Fruit fly (Drosophila melanogaster) whole organism, larva: ENCODE data around the gene chm.

Source experiments
- noc ChIP-seq: fragments of 200-800 bp; sonication (Bioruptor generic); optimal IDR thresholded peaks from 3 replicates; lab custom pipeline; 2019; ENCODE audit warnings: missing biosample characterization, mild to moderate bottlenecking, missing genetic modification characterization, moderate library complexity

Gene chm

DNA sequence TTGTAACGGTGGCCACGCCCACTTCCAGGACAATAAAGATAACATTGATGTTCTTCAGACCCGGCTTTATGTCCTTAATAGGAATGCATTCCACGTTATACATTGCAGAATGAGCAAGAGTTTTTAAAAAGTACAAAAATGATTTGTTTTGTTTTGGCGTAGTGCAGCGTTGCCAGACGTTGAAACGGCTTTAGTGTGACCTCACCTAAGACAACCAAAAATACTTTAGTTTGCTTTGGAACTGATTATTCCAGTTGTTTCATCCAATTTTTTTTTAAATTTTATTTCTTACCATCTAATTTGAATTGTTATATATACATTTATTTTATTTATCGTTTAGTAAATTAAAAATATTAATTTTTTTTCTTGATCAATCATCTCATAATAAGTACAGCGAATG lies 2.6 kb upstream of the chm start, which contains the start of gene CG5181:
TSS of gene CG5181 (minus strand) at position 208 of the 400 bp plus-strand sequence.
- TF ChIP-seq noc (tag; lab: Kevin White, UChicago): no peak

DNA sequence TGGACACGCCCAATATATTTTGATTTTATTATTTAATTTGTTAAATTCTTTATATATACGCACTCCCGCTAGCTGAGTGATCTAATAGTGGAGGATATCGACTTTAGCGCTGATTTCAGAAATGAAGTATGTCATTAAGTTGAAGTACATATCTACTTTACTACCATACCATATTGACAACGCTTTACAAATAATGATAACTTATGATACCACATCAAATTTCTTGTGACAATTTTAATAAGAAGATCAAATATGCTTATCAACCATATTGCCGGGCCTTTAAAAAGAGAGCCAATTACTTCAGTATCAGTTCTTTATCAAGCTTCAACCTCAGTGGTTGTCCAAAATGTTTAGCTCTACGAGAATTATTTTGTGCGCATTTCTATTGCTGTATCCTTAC lies 1.6 kb upstream of the chm start, which contains the start of gene CG15818:
TSS of gene CG15818 (plus strand) at position 301 of the 400 bp plus-strand sequence.
- TF ChIP-seq noc (tag; lab: Kevin White, UChicago): no peak

DNA sequence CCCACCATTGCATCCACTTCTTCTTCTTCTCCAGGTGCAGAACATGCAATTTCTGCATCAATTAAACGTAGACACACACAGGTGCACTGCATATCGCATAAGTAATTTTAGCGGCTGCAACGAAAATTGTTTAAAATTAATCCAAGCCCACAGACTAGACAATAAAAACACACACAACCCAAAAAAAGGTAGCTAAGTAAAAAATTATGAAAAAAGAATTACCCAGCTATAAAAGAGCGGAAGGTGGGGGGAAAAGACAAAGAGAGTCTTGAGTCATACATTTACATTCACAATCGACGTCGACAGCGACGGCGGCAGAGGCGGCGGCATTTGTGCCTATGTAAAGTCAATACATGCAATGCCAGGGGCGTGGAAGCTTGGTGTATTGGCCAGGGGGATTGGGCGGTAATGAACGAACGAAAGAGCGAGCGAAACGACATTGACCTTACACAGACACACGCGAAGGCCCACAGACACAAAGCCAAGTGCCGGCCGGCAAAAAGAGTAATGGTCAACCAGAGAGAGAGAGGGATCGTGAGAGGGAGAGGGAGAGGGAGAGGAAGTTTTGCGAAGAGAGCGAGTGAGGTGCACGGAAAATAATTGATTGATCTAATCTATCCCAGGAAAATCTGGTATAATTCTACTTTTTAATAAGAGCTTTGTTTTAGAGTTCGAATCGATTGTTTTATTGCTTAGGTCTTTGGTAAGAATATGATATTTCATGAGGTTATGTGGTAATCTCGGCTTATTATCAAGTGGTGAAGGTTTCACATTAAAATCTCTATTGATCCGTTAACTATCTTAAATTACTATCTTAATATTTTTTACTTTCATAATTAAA lies 6.2 kb downstream of the chm start:
- no peak for TF ChIP-seq noc (tag; lab: Kevin White, UChicago)

DNA sequence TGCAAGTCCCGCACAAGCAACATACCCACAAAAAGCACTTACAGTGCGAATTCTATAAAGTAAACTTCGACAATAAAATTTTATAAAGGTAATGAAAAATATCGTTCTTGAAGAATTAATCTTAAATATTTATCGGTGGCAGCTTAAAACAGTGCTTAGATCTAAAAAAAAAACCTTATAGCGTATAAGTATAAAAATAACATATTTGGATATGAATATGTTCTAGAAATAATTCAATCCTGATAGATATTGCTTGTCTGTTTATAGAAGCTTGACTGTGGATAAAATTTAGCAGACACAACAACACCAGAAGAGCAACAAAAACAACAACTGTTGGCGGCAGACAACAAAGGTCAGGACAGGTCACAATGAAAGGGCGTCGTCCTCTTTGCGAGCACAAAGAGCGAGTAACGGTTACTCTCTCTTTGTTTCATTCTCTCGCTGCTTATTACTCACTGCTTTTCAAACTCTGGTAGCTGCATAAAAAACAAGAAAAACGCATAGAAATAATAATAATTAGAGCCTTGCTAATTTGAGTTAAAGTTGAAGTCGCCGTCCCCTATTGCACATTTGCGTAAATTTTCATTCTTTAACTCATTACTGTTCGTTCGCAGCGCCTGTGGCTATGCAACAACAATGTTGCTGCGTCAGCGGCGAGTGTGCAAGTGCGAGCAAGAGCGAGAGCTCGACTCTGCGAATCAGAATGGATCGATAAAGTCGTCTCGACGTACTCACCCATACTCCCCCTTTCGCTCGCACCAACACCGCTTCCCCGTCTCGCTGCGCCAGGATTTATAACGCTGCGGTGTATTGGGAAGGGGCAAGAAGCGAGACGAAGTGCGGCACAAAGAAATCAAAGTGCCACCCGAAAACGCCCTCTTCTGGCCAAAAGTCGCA lies 7.4 kb downstream of the chm start:
- TF ChIP-seq noc (tag; lab: Kevin White, UChicago): peak; percentile 32

DNA sequence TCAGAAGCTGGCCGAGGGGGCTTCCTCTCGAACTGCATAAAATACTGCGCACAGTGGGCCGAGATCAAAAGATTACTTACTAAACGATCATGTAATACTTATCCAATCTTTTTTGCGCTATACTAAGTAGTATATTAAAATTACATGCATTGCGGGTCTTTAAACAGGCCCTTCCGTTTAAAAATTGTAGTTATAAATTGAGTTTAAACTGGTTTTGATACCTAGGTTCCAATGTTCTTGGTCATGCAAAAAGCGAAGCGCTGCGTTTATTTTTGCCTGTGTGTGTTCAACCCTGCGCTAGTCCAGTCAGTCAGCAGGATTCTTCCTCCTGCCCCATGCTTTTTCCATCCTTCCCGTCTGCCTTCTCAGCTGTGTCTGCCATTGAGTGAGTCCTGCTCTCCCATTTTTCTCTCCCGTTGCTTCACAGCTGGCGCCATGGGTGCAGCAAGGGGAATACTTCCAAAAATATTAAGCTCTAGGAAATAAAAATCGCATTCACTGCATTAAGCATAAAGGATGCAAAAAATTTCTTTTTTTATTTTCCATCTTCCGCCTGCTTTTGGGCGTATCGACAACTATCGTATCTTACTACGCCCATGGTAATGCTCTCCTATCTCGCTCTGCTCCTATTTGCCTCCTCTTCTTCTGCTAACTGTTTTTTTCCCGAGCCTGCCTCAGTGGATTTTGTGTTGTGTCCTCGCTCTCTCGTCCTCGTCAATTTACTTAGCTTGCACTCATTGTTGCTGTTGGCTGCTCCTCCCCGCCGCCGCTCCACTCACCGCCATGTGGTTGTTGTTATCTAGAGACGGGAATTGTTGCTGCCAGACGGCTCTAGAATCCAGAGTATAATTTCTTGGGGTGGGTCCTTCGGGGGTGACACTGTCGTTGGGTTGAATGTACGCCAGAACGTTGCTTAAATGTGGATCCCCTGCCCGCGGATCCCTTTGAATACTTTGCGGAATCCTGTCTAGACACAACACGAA lies 8.4 kb downstream of the chm start:
- peak; percentile 32 for TF ChIP-seq noc (tag; lab: Kevin White, UChicago)

DNA sequence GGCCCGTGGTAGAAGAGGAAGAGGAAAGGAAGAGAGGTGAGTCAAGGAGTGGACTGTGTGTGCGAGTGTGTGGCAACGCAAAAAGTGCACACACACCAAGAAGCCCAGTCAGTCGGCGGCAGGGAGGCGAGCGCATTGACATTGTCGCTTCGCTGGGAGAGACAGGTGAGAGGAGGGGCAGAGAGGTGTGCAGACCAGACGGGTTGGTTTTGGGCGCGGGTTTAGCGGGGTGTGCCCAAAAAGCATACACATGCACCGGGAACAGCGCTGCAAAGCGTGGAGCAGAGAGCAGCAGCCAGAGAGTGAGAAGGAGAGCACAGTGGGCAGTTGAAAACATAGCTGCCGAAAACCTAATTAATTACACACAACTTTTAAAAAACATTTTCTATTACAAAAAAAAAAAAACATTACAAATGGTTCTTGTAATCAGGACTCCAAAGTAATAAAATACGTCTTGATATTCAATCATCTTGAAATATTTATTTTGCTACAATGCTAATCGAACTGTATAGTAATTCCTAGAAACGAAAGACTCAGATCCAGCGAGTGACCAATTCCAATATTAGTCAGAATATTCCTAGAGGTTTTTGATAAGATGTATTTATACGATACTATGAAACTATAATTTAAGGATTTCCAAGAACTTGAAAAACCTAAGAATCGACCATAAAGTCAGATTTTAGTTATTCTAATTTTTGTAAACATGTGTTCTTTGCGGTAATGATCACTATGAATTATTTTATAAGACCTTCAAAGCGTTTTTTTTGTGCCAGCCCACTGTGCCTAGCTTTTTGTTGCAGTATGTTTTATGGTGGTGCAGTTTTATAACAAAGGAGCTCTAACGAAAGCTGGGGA lies 10.4 kb downstream of the chm start:
- TF ChIP-seq noc (tag; lab: Kevin White, UChicago): no peak

DNA sequence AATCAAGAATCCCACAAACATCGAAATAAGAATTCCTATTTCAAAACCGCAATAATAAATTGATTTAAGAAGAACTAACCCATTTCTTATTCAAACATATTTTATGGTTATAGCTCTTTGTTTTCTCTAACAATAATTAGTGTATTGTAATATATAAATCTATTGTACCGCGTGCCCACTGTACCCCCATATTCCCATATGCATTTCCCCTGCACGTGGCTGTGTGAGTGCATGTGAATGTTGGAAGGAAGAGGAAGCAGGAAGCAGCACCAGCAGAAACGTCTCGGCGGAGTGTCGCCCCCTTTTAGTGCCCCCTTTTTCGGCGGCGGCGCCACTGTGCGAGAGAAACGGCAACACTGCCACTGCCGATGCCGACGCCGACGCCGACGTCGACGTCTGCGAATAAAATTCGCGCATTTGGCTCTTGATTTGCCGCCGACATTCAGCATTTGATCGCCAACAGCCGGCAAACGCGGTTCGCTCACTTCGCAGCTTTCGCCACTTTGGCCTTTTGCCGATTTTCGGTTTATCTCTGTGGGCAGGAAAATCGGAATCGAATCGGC lies 11.2 kb downstream of the chm start:
- TF ChIP-seq noc (tag; lab: Kevin White, UChicago): peak; percentile 79

DNA sequence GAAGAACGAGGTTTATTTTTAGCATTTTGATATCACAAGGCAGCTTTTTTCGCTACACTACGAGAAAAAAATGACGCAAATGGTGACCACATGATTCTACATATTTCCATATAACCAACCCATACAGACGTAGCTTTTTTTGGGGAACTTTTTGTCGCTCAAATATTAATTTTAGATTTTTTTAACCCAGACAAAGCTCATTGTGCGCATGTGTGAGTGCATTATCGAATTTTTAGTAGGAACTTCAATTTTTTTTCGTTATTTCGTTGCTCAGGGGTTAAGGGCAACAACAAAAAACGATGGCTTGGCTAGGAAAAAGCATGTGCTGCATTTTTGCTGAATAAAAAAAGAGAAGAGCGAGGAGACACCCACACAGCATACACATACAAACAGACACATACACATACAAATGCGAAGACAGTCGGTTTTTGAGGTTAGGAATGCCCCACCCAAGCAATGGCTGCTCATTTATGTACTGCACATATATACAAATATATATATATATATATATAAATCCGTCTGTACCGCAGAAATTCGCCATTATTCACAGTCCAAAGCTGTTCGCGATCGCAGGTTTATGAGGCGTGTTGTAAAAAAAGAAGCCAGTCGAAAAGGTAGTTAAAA lies 12.2 kb downstream of the chm start:
- TF ChIP-seq noc (tag; lab: Kevin White, UChicago): no peak

DNA sequence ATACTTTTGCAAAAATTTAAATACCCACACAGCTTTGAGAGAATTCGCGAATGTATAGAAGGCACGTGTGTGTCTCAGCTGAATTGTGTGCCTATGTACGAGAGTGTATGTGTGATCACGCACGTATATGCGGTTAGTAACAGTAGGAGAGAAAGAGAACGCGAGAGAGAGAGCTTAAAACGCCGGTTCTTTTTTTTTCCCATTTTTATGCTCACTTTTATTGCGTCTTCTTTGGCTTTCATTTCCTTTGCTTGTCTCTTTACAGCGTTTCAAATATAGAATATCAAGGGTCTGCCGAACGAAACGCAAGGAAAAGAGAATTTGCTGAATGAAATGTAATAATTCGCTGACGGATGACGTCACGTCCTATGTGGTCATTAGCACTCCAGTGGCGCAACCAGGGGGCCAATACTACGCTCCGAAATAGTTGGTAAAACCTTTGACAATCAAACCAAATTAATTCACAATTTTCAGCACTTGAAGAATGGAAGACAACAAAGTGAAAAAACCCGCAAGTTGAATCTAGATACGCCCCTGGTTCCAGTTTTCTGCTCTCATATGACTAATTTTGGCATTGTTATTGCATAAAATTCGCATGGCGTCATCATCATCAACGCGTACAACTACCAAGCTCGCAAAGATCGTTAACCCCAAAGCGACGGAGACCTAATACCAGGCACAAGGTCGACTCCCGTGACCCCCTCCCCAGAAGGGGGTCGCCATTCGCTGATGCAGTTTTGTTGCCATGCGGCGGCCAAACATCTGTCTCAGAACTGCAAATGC lies 12.9 kb downstream of the chm start:
- peak; percentile 87 for TF ChIP-seq noc (tag; lab: Kevin White, UChicago)

DNA sequence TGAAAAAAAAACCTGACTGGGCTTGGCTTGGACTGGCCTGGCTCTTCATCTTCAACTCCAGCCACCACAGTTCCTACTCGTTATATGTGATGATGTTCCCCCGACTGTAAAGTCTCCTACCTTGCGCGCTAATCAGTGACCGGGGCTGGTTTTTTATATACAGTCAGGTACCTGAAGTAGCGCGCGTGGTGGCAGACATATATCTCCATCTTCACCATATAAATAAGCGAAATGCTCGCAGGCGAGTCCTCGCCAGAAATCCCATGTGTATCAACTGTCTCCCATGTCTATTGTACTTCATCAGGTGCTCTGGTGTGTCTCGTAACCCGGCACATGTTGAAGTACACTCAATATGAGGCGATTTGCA lies 13.5 kb downstream of the chm start:
- no peak for TF ChIP-seq noc (tag; lab: Kevin White, UChicago)

DNA sequence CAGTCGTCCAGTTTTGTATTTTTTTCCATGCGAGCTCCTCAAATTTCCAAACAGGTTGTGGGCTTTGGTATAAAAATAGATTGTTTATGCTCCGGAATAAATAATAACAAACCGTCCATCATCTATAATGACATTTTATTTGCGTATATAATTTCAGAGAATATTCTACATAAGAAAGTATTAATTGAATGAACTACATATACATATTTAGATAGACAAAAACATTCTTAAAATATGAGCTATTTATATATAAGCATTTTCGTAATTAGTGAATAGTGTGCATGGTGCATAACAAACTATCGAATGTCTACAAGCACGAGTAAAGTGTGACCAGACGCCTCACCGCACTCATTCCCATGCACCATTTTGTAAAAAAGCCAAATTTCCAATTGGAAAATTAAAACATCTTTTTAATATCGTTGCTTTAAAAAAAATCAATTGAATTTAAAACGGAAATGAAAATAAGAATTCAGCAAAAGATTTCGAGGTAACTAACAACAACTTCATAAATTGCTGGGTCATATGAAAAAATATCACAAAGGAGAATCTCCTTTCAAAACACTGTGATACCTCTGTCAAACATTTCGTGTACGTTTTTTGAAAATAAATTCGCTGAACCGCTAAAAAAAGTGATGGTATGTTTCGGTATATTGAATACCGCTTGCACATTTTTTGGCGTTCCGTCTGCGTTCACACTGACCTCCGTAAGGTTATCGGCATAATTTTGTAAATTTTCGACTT lies 14.3 kb downstream of the chm start, which contains the start of gene muc:
TSS of gene muc (plus strand) at position 541 of the 741 bp plus-strand sequence.
- TF ChIP-seq noc (tag; lab: Kevin White, UChicago): no peak
